Worm (Caenorhabditis elegans): Measurements from ENCODE around the gene acl-3.

The acl-3 gene

DNA sequence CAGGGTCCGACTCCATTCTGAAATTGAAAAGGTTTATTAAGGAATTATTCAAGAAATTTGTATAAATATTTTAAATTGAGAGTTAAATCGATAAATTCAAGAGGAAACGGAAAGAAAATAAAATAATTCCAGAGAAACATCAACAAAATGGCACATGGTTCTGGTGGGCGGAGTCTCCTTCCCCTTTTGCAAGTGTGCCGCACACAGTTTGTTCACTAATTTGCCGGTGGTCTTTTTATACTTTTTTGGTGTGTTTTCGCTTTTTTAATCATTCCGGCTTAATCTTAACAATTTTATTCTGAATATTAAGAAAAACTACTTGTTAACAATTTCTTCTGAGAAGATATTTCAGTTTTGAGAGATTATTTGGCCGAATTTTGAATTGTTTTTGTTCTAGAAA is 46.9 kb downstream of the acl-3 start, which contains the start of the genes ragc-1 and Y24F12A.1:
Gene ragc-1 (minus strand): TSS at position 25 of the 400 bp plus-strand sequence.
Gene Y24F12A.1 (plus strand): TSS at position 346 of the 400 bp plus-strand sequence.
- TF ChIP-seq aly-1 (tag; optimal IDR thresholded peaks at IDR 0.05) = no peak
- peak; percentile 62 for TF ChIP-seq ceh-36 (tag; optimal IDR thresholded peaks at IDR 0.05)
- no peak for TF ChIP-seq tra-4 (tag; optimal IDR thresholded peaks at IDR 0.05)
- TF ChIP-seq tbx-11 (GFP tag; IDR thresholded peaks at IDR 0.05) = no peak
- 0 out of 2 replicates have a peak, but pooled peaks have one; percentile 37 for TF ChIP-seq scrt-1 (GFP tag; IDR thresholded peaks at IDR 0.05)
- no peak for TF ChIP-seq B0310.2 (tag; optimal IDR thresholded peaks at IDR 0.05)
- TF ChIP-seq F13C5.2 (tag; optimal IDR thresholded peaks at IDR 0.05) = peak; percentile 16
- peak; percentile 74 for TF ChIP-seq pes-1 (GFP tag; IDR thresholded peaks at IDR 0.05)
- no peak for TF ChIP-seq ama-1 (optimal IDR thresholded peaks at IDR 0.05)
- no peak for TF ChIP-seq hmg-4 (GFP tag; optimal IDR thresholded peaks at IDR 0.05)
- no peak for TF ChIP-seq ceh-13 (GFP tag; optimal IDR thresholded peaks at IDR 0.05)
- TF ChIP-seq ets-7 (tag; optimal IDR thresholded peaks at IDR 0.05) = no peak
- TF ChIP-seq sea-1 (GFP tag; conservative IDR thresholded peaks at IDR 0.05) = 0 out of 2 replicates have a peak, but pooled peaks have one; percentile 57
- 0 out of 2 replicates have a peak, but pooled peaks have one; percentile 29 for TF ChIP-seq tbx-37 (GFP tag; conservative IDR thresholded peaks at IDR 0.05)
- TF ChIP-seq hnd-1 (tag; optimal IDR thresholded peaks at IDR 0.05) = no peak
- peak; percentile 33; the same call in 1 of the 2 replicates for TF ChIP-seq flt-1 (GFP tag; IDR thresholded peaks at IDR 0.05)
- TF ChIP-seq hmbx-1 (tag; optimal IDR thresholded peaks at IDR 0.05) = no peak

DNA sequence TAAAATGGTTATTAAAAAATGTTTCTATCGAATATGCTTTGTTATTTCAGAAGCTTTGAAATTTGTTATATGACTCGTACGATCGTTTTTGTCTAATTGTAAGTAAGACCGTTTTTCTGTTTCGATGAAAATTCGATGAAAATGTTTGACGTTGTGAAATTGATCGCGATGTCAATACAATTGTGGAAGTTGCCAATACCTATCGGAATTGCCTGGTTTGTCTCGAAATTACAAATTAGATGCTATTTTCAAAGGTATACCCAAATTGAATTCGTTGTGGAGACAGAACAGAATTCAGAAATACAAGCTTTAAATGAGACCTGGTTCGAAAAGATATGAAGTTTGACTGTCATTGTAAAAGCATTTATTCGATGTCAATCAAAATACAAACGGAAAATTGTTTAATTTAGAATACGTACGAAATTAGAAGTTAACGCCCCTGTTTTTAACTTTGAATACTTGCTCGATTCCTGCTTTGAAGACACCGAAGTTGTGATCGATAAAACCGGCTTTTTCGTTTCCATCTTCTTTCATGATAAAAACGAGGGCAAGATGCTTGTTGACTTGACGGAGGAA is 48.5 kb downstream of the acl-3 start:
- TF ChIP-seq hmg-4 (GFP tag; optimal IDR thresholded peaks at IDR 0.05) (no peak), hnd-1 (tag; optimal IDR thresholded peaks at IDR 0.05) (no peak), ama-1 (optimal IDR thresholded peaks at IDR 0.05) (no peak), tbx-37 (GFP tag; conservative IDR thresholded peaks at IDR 0.05) (no peak), pes-1 (GFP tag; IDR thresholded peaks at IDR 0.05) (no peak), tbx-11 (GFP tag; IDR thresholded peaks at IDR 0.05) (no peak)

ce11 chrIV:11602498-11603068 is 49.2 kb downstream of the acl-3 start, which contains the start of gene rps-11:
Gene rps-11, plus strand, starts transcription at chrIV:11602641.
- TF ChIP-seq ceh-36 (tag; optimal IDR thresholded peaks at IDR 0.05) (no peak), tbx-37 (GFP tag; conservative IDR thresholded peaks at IDR 0.05) (no peak), aly-1 (tag; optimal IDR thresholded peaks at IDR 0.05) (no peak), tra-4 (tag; optimal IDR thresholded peaks at IDR 0.05) (no peak), sea-1 (GFP tag; conservative IDR thresholded peaks at IDR 0.05) (no peak), tbx-11 (GFP tag; IDR thresholded peaks at IDR 0.05) (no peak), hnd-1 (tag; optimal IDR thresholded peaks at IDR 0.05) (no peak), F13C5.2 (tag; optimal IDR thresholded peaks at IDR 0.05) (no peak), ama-1 (optimal IDR thresholded peaks at IDR 0.05) (no peak), ets-7 (tag; optimal IDR thresholded peaks at IDR 0.05) (no peak), flt-1 (GFP tag; IDR thresholded peaks at IDR 0.05) (no peak)

- TF ChIP-seq pes-1 (GFP tag; IDR thresholded peaks at IDR 0.05) (peak; percentile 38; the same call in 1 of the 2 replicates), aly-1 (tag; optimal IDR thresholded peaks at IDR 0.05) (no peak), hnd-1 (tag; optimal IDR thresholded peaks at IDR 0.05) (peak; percentile 13), ceh-36 (tag; optimal IDR thresholded peaks at IDR 0.05) (peak; percentile 11), hmg-4 (GFP tag; optimal IDR thresholded peaks at IDR 0.05) (peak; percentile 23), hmbx-1 (tag; optimal IDR thresholded peaks at IDR 0.05) (peak; percentile 14), tra-4 (tag; optimal IDR thresholded peaks at IDR 0.05) (peak; percentile 41), F13C5.2 (tag; optimal IDR thresholded peaks at IDR 0.05) (peak; percentile 72), tbx-37 (GFP tag; conservative IDR thresholded peaks at IDR 0.05) (peak; percentile 30), ama-1 (optimal IDR thresholded peaks at IDR 0.05) (peak; percentile 71), ceh-13 (GFP tag; optimal IDR thresholded peaks at IDR 0.05) (no peak), flt-1 (GFP tag; IDR thresholded peaks at IDR 0.05) (0 out of 2 replicates have a peak, but pooled peaks have one; percentile 12), sea-1 (GFP tag; conservative IDR thresholded peaks at IDR 0.05) (no peak), B0310.2 (tag; optimal IDR thresholded peaks at IDR 0.05) (peak; percentile 79)
Measured at ce11 chrIV:11601721-11602405, 50.0 kb downstream of the acl-3 start.
